Worm (Caenorhabditis elegans): Measurements from ENCODE around the gene K02C4.2.

K02C4.2 gene

ce11 chrII:8106921-8107695 lies 31.5 kb downstream of the K02C4.2 start, which contains the start of the genes chst-1 and C41C4.9 (continued):
- TF ChIP-seq nhr-76 (tag; optimal IDR thresholded peaks at IDR 0.05) (no peak), aha-1 (tag; optimal IDR thresholded peaks at IDR 0.05) (no peak), zip-4 (GFP tag; optimal IDR thresholded peaks at IDR 0.05) (no peak), efl-1 (optimal IDR thresholded peaks at IDR 0.05) (peak; percentile 50 to 51), efl-1 (GFP tag; optimal IDR thresholded peaks at IDR 0.05 in 1 of 2) (peak; percentile 20 to 96), aly-2 (tag; optimal IDR thresholded peaks at IDR 0.05) (peak; percentile 37), ets-5 (GFP tag; IDR thresholded peaks at IDR 0.05) (no peak), lsy-2 (tag; optimal IDR thresholded peaks at IDR 0.05) (peak; percentile 57 to 77), ceh-88 (GFP tag; IDR thresholded peaks at IDR 0.05) (no peak), dpl-1 (GFP tag; optimal IDR thresholded peaks at IDR 0.05) (peak; percentile 16 to 43 (median 39)), pqm-1 (tag; optimal IDR thresholded peaks at IDR 0.05) (no peak), unc-62 (GFP tag; optimal IDR thresholded peaks at IDR 0.05) (no peak), C16A3.4 (tag; optimal IDR thresholded peaks at IDR 0.05) (peak; percentile 81), nhr-237 (tag; optimal IDR thresholded peaks at IDR 0.05) (no peak), tlp-1 (tag; optimal IDR thresholded peaks at IDR 0.05) (no peak), egl-13 (tag; optimal IDR thresholded peaks at IDR 0.05) (no peak), Y116A8C.19 (tag; optimal IDR thresholded peaks at IDR 0.05; ENCODE audit: borderline replicate concordance) (no peak), ceh-82 (tag; optimal IDR thresholded peaks at IDR 0.05) (peak in 1 of 3 experiments; percentile 19), lin-39 (tag; optimal IDR thresholded peaks at IDR 0.05) (no peak), mef-2 (tag; optimal IDR thresholded peaks at IDR 0.05) (no peak), elt-2 (tag; optimal IDR thresholded peaks at IDR 0.05) (peak; percentile 68), nhr-28 (tag; optimal IDR thresholded peaks at IDR 0.05) (no peak), mab-9 (GFP tag; IDR thresholded peaks at IDR 0.05) (no peak), lin-13 (GFP tag; optimal IDR thresholded peaks at IDR 0.05) (peak; percentile 17), nhr-19 (GFP tag; conservative IDR thresholded peaks at IDR 0.05) (peak; percentile 56), nhr-20 (tag; optimal IDR thresholded peaks at IDR 0.05) (peak; percentile 61), pax-3 (tag; optimal IDR thresholded peaks at IDR 0.05) (no peak), efl-3 (GFP tag; optimal IDR thresholded peaks at IDR 0.05) (no peak), nhr-84 (tag; optimal IDR thresholded peaks at IDR 0.05) (no peak), zag-1 (tag; optimal IDR thresholded peaks at IDR 0.05) (no peak), ceh-8 (GFP tag; optimal IDR thresholded peaks at IDR 0.05) (peak; percentile 23), ces-1 (GFP tag; optimal IDR thresholded peaks at IDR 0.05) (no peak), fkh-10 (GFP tag; optimal IDR thresholded peaks at IDR 0.05) (no peak), F16B12.6 (tag; optimal IDR thresholded peaks at IDR 0.05) (no peak), xbp-1 (tag; optimal IDR thresholded peaks at IDR 0.05) (peak; percentile 20), isw-1 (GFP tag; IDR thresholded peaks at IDR 0.05) (no peak), ama-1 (optimal IDR thresholded peaks at IDR 0.05) (no peak), unc-30 (tag; optimal IDR thresholded peaks at IDR 0.05) (no peak), nhr-77 (tag; optimal IDR thresholded peaks at IDR 0.05) (peak; percentile 66), lin-35 (GFP tag; optimal IDR thresholded peaks at IDR 0.05) (peak; percentile 29 to 84), unc-86 (tag; optimal IDR thresholded peaks at IDR 0.05) (no peak), mdl-1 (tag; optimal IDR thresholded peaks at IDR 0.05) (peak in 1 of 2 experiments; percentile 79), unc-130 (tag; optimal IDR thresholded peaks at IDR 0.05) (peak; percentile 55), sox-4 (tag; optimal IDR thresholded peaks at IDR 0.05) (no peak), dsc-1 (tag; optimal IDR thresholded peaks at IDR 0.05) (peak; percentile 65), C04F5.9 (tag; optimal IDR thresholded peaks at IDR 0.05) (no peak), lir-3 (tag; optimal IDR thresholded peaks at IDR 0.05; ENCODE audit: poor library complexity) (no peak)
